Worm (Caenorhabditis elegans) whole organism, L3 larva: Measurements from ENCODE around the gene math-44.

Experiments used
- ZK546.5 ChIP-seq: sonication (generic microtip); optimal IDR thresholded peaks from 2 replicates; lab custom pipeline; 2017; ENCODE audit warnings: missing biosample characterization, missing genetic modification characterization
- ceh-16 ChIP-seq: sonication (generic microtip); optimal IDR thresholded peaks from 2 replicates; lab custom pipeline; 2017; ENCODE audit warnings: missing biosample characterization, missing genetic modification characterization
- egl-27 ChIP-seq: sonication (generic microtip); optimal IDR thresholded peaks from 4 replicates; lab custom pipeline; 2017; ENCODE audit warnings: missing biosample characterization, missing genetic modification reagents, missing genetic modification characterization
- lin-39 ChIP-seq: fragments of 150-350 bp; optimal IDR thresholded peaks from 2 replicates; lab custom pipeline; 2018; ENCODE audit warnings: missing biosample characterization, missing genetic modification reagents, missing genetic modification characterization
- mdl-1 ChIP-seq: fragments of 150-350 bp; optimal IDR thresholded peaks from 2 replicates; lab custom pipeline; 2014; ENCODE audit warnings: missing biosample characterization, missing genetic modification characterization
- nfya-1 ChIP-seq: sonication (generic microtip); optimal IDR thresholded peaks from 2 replicates; lab custom pipeline; 2017; ENCODE audit warnings: missing genetic modification characterization, mild to moderate bottlenecking, missing compliant biosample characterization, antibody characterized with exemption, moderate library complexity; ENCODE audit not compliant: insufficient read depth
- nhr-11 ChIP-seq: fragments of 150-350 bp; optimal IDR thresholded peaks from 2 replicates; lab custom pipeline; 2014; ENCODE audit warnings: missing biosample characterization, missing genetic modification characterization
- nhr-237 ChIP-seq: fragments of 150-350 bp; optimal IDR thresholded peaks from 2 replicates; lab custom pipeline; 2014; ENCODE audit warnings: missing biosample characterization, missing genetic modification characterization
- nhr-28 ChIP-seq: fragments of 150-350 bp; optimal IDR thresholded peaks from 2 replicates; lab custom pipeline; 2014; ENCODE audit warnings: missing biosample characterization, missing genetic modification characterization
- nhr-43 ChIP-seq: sonication (generic microtip); optimal IDR thresholded peaks from 2 replicates; lab custom pipeline; 2016; ENCODE audit warnings: mild to moderate bottlenecking, missing genetic modification characterization, missing compliant biosample characterization; ENCODE audit not compliant: poor library complexity, severe bottlenecking
- snpc-4 ChIP-seq: fragments of 150-350 bp; optimal IDR thresholded peaks from 2 replicates; lab custom pipeline; 2014; ENCODE audit warnings: missing biosample characterization, missing genetic modification characterization

- TF ChIP-seq nhr-11 (tag; lab: Kevin White, UChicago) (no peak), snpc-4 (no peak), egl-27 (tag; lab: Kevin White, UChicago) (no peak), nhr-237 (tag; lab: Kevin White, UChicago) (no peak), ceh-16 (tag; lab: Kevin White, UChicago) (no peak), ZK546.5 (no peak), nhr-28 (no peak), nfya-1 (tag; lab: Kevin White, UChicago) (no peak), mdl-1 (no peak), nhr-43 (tag; lab: Kevin White, UChicago) (no peak), lin-39 (tag; lab: Kevin White, UChicago) (no peak)
Measured at ce11 chrII:1986979-1987378, 2.1 kb upstream of the math-44 start, which contains the start of gene Y16E11A.4.
